Worm (Caenorhabditis elegans): Measurements from ENCODE around the gene bus-17.

ce11 chrX:15782027-15782426 lies 15.9 kb upstream of the bus-17 start, which contains the start of gene Y7A5A.24:
- TF ChIP-seq zfp-2 (tag; optimal IDR thresholded peaks at IDR 0.05) (no peak), hmg-1.1 (GFP tag; IDR thresholded peaks at IDR 0.05) (no peak), dpl-1 (GFP tag; optimal IDR thresholded peaks at IDR 0.05) (no peak), fos-1 (tag; optimal IDR thresholded peaks at IDR 0.05) (no peak), saeg-2 (GFP tag; IDR thresholded peaks at IDR 0.05) (no peak), F44E2.7 (GFP tag; IDR thresholded peaks at IDR 0.05) (no peak), lin-39 (tag; optimal IDR thresholded peaks at IDR 0.05) (no peak)

Data from whole organism, L4 larva.